Worm (Caenorhabditis elegans) whole organism, L2 larva: ENCODE results near the gene R144.10.

Experiments used
- C34F6.9 ChIP-seq: fragments of 150-350 bp; optimal IDR thresholded peaks from 2 replicates; lab custom pipeline; 2014; ENCODE audit warnings: missing biosample characterization, missing genetic modification characterization
- F13H6.1 ChIP-seq: sonication (generic microtip); optimal IDR thresholded peaks from 2 replicates; lab custom pipeline; 2016; ENCODE audit warnings: missing genetic modification characterization, missing compliant biosample characterization
- R02D3.7 ChIP-seq: fragments of 150-350 bp; optimal IDR thresholded peaks from 2 replicates; lab custom pipeline; 2014; ENCODE audit warnings: missing biosample characterization, missing genetic modification characterization
- Y55F3AM.14 ChIP-seq: fragments of 200-800 bp; sonication (Bioruptor generic); optimal IDR thresholded peaks from 2 replicates; lab custom pipeline; 2018; ENCODE audit warnings: mild to moderate bottlenecking, missing genetic modification characterization, missing compliant biosample characterization
- alr-1 ChIP-seq: fragments of 150-350 bp; optimal IDR thresholded peaks from 2 replicates; lab custom pipeline; 2014; ENCODE audit warnings: missing biosample characterization, missing genetic modification characterization
- aly-2 ChIP-seq: fragments of 150-350 bp; optimal IDR thresholded peaks from 2 replicates; lab custom pipeline; 2014; ENCODE audit warnings: missing biosample characterization, missing genetic modification characterization
- ama-1 ChIP-seq: fragments of 150-350 bp; optimal IDR thresholded peaks from 2 replicates; lab custom pipeline; 2018; ENCODE audit warnings: inconsistent platforms
- blmp-1 ChIP-seq: sonication (generic microtip); optimal IDR thresholded peaks from 2 replicates; lab custom pipeline; 2017; ENCODE audit warnings: missing genetic modification characterization, mild to moderate bottlenecking, missing compliant biosample characterization, antibody characterized with exemption, moderate library complexity; ENCODE audit not compliant: insufficient read depth
- ceh-16 ChIP-seq: fragments of 150-350 bp; optimal IDR thresholded peaks from 2 replicates; lab custom pipeline; 2014; ENCODE audit warnings: missing biosample characterization, missing genetic modification characterization
- ceh-82 ChIP-seq: fragments of 150-350 bp; optimal IDR thresholded peaks from 2 replicates; lab custom pipeline; 2014; ENCODE audit warnings: missing biosample characterization, missing genetic modification characterization
- crh-2 ChIP-seq: sonication (generic microtip); optimal IDR thresholded peaks from 2 replicates; lab custom pipeline; 2017; ENCODE audit warnings: missing biosample characterization, missing genetic modification characterization
- dmd-4 ChIP-seq: sonication (generic microtip); optimal IDR thresholded peaks from 2 replicates; lab custom pipeline; 2017; ENCODE audit warnings: missing biosample characterization, missing genetic modification characterization
- fos-1 ChIP-seq: fragments of 150-350 bp; optimal IDR thresholded peaks from 2 replicates; lab custom pipeline; 2014; ENCODE audit warnings: missing biosample characterization, missing genetic modification characterization
- gmeb-1 ChIP-seq: fragments of 150-350 bp; optimal IDR thresholded peaks from 2 replicates; lab custom pipeline; 2014; ENCODE audit warnings: missing biosample characterization, missing genetic modification characterization
- lin-11 ChIP-seq: fragments of 150-350 bp; sonication (generic microtip); optimal IDR thresholded peaks from 2 replicates; lab custom pipeline; 2014; ENCODE audit warnings: missing biosample characterization, missing genetic modification characterization, inconsistent platforms, mixed read lengths
- lin-13 ChIP-seq: fragments of 150-350 bp; optimal IDR thresholded peaks from 2 replicates; lab custom pipeline; 2014; ENCODE audit warnings: missing biosample characterization, missing genetic modification reagents, missing genetic modification characterization
- lsy-2 ChIP-seq, 2 experiments: fragments of 150-350 bp in 1 of 2; sonication (generic microtip) in 1 of 2; optimal IDR thresholded peaks; 2 replicates each; lab custom pipeline; 2014 to 2017; ENCODE audit warnings: missing biosample characterization in 2 of 2, missing genetic modification characterization in 2 of 2
- mab-5 ChIP-seq: fragments of 150-350 bp; optimal IDR thresholded peaks from 2 replicates; lab custom pipeline; 2014; ENCODE audit warnings: missing biosample characterization, missing genetic modification characterization
- mbf-1 ChIP-seq: sonication (generic microtip); optimal IDR thresholded peaks from 2 replicates; lab custom pipeline; 2017; ENCODE audit warnings: missing biosample characterization, missing genetic modification characterization
- mdl-1 ChIP-seq, 2 experiments: fragments of 150-350 bp in 1 of 2; sonication (generic microtip) in 1 of 2; optimal IDR thresholded peaks; 2 replicates each; lab custom pipeline; 2017; ENCODE audit warnings: missing biosample characterization in 2 of 2, missing genetic modification characterization in 2 of 2
- nhr-11 ChIP-seq: fragments of 150-350 bp; optimal IDR thresholded peaks from 2 replicates; lab custom pipeline; 2014; ENCODE audit warnings: missing biosample characterization, missing genetic modification characterization
- nhr-12 ChIP-seq: fragments of 150-350 bp; optimal IDR thresholded peaks from 2 replicates; lab custom pipeline; 2014; ENCODE audit warnings: missing biosample characterization, missing genetic modification characterization
- nhr-129 ChIP-seq: fragments of 150-350 bp; optimal IDR thresholded peaks from 2 replicates; lab custom pipeline; 2014; ENCODE audit warnings: missing biosample characterization, missing genetic modification characterization
- nhr-21 ChIP-seq: fragments of 150-350 bp; optimal IDR thresholded peaks from 2 replicates; lab custom pipeline; 2014; ENCODE audit warnings: missing biosample characterization, missing genetic modification characterization
- nhr-25 ChIP-seq: fragments of 150-350 bp; sonication (generic microtip); optimal IDR thresholded peaks from 3 replicates; lab custom pipeline; 2014; ENCODE audit warnings: missing biosample characterization, missing genetic modification characterization
- peb-1 ChIP-seq: fragments of 150-350 bp; optimal IDR thresholded peaks from 2 replicates; lab custom pipeline; 2014; ENCODE audit warnings: missing biosample characterization, missing genetic modification characterization
- sem-4 ChIP-seq: fragments of 150-350 bp; optimal IDR thresholded peaks from 2 replicates; lab custom pipeline; 2014; ENCODE audit warnings: missing biosample characterization, missing genetic modification reagents, missing genetic modification characterization
- skn-1 ChIP-seq: sonication (generic microtip); optimal IDR thresholded peaks from 2 replicates; lab custom pipeline; 2017; ENCODE audit warnings: missing biosample characterization, missing genetic modification characterization
- sma-3 ChIP-seq: sonication (generic microtip); optimal IDR thresholded peaks from 2 replicates; lab custom pipeline; 2016; ENCODE audit warnings: missing genetic modification reagents, missing genetic modification characterization, missing compliant biosample characterization
- sma-9 ChIP-seq, 2 experiments: fragments of 150-350 bp in 1 of 2; sonication (generic microtip) in 1 of 2; optimal IDR thresholded peaks; 2 replicates each; lab custom pipeline; 2014 to 2016; ENCODE audit warnings: missing genetic modification characterization in 2 of 2, mild to moderate bottlenecking in 1 of 2, missing biosample characterization in 1 of 2, missing compliant biosample characterization in 1 of 2, missing genetic modification reagents in 1 of 2, moderate library complexity in 1 of 2
- unc-39 ChIP-seq: fragments of 150-350 bp; optimal IDR thresholded peaks from 2 replicates; lab custom pipeline; 2014; ENCODE audit warnings: missing biosample characterization, missing genetic modification characterization
- unc-55 ChIP-seq: fragments of 150-350 bp; sonication (generic microtip); optimal IDR thresholded peaks from 3 replicates; lab custom pipeline; 2014; ENCODE audit warnings: missing biosample characterization, missing genetic modification reagents, missing genetic modification characterization
- unc-62 ChIP-seq: fragments of 150-350 bp; optimal IDR thresholded peaks from 2 replicates; lab custom pipeline; 2014; ENCODE audit warnings: missing biosample characterization, missing genetic modification reagents, missing genetic modification characterization
- zag-1 ChIP-seq: fragments of 150-350 bp; optimal IDR thresholded peaks from 2 replicates; lab custom pipeline; 2014; ENCODE audit warnings: missing biosample characterization, missing genetic modification characterization
- ztf-1 ChIP-seq: fragments of 200-800 bp; sonication (Bioruptor generic); conservative IDR thresholded peaks from 2 replicates; pipeline ENCODE4 v1.3.6; 2022; ENCODE audit warnings: missing genetic modification characterization, missing compliant biosample characterization
- ztf-11 ChIP-seq: sonication (generic microtip); optimal IDR thresholded peaks from 2 replicates; lab custom pipeline; 2017; ENCODE audit warnings: missing biosample characterization, missing genetic modification characterization
- ztf-4 ChIP-seq: fragments of 150-350 bp; optimal IDR thresholded peaks from 2 replicates; lab custom pipeline; 2014; ENCODE audit warnings: missing biosample characterization, missing genetic modification characterization

The R144.10 gene

ce11 chrIII:5027219-5027618, 25.1 kb upstream of the R144.10 start:
- TF ChIP-seq zag-1 (tag; lab: Kevin White, UChicago) (no peak), nhr-25 (peak; percentile 14)

DNA sequence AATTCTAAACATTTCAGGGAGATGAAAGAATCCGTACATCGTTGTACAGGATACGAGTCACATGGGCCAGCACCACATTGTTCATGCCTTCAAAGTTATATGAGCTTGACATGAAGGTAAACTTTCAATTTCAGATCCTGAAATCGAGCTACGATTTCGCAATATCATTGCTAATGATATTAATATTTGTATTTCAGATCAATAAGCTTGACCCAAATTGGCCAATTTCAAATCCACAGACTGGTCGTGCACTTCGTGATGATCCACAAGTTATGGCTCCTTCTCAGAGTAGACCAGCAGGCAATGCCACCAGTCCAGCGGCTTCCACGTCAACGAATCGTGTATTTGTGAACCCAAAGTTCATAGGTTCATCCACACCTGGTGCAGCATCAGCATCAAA, 24.2 kb upstream of the R144.10 start:
- TF ChIP-seq skn-1: no peak
- no peak for TF ChIP-seq mbf-1 (tag; lab: Kevin White, UChicago)
- TF ChIP-seq mab-5: no peak
- TF ChIP-seq blmp-1 (tag; lab: Kevin White, UChicago): no peak
- TF ChIP-seq ceh-82 (tag; lab: Kevin White, UChicago): no peak
- TF ChIP-seq nhr-11 (tag; lab: Kevin White, UChicago): no peak
- TF ChIP-seq dmd-4 (tag; lab: Kevin White, UChicago): no peak
- no peak for TF ChIP-seq nhr-12
- no peak for TF ChIP-seq nhr-129 (tag; lab: Kevin White, UChicago)
- TF ChIP-seq mdl-1 (tag; optimal IDR thresholded peaks at IDR 0.05; lab: Kevin White, UChicago): no peak
- TF ChIP-seq ama-1 (lab: Kevin White, UChicago): no peak
- TF ChIP-seq crh-2 (tag; lab: Kevin White, UChicago): no peak

ce11 chrIII:5025136-5025629, 23.1 kb upstream of the R144.10 start:
- TF ChIP-seq lsy-2 (tag; optimal IDR thresholded peaks at IDR 0.05; lab: Kevin White, UChicago) (peak in 1 of 2 experiments; percentile 60), lin-11 (no peak), nhr-21 (tag; lab: Kevin White, UChicago) (peak; percentile 2), peb-1 (tag; lab: Kevin White, UChicago) (no peak), ztf-4 (tag; lab: Kevin White, UChicago) (peak; percentile 79), ama-1 (lab: Kevin White, UChicago) (peak; percentile 83), skn-1 (no peak), C34F6.9 (tag; lab: Kevin White, UChicago) (peak; percentile 25), Y55F3AM.14 (GFP tag; lab: Kevin White, UChicago) (peak; percentile 7), sem-4 (tag; lab: Kevin White, UChicago) (peak; percentile 47), ztf-1 (GFP tag; lab: Robert Waterston, UW) (peak; percentile 93), ceh-16 (tag; lab: Kevin White, UChicago) (no peak), F13H6.1 (peak; percentile 7), gmeb-1 (tag; lab: Kevin White, UChicago) (peak; percentile 28), lin-13 (GFP tag; lab: Kevin White, UChicago) (peak; percentile 19), crh-2 (tag; lab: Kevin White, UChicago) (peak; percentile 26), sma-3 (GFP tag; lab: Kevin White, UChicago) (peak; percentile 44)

ce11 chrIII:5024393-5024964, 22.3 kb upstream of the R144.10 start, which contains the start of gene pcf-11:
Gene pcf-11 (plus strand): TSS chrIII:5024914.
- peak; percentile 20 for TF ChIP-seq sma-9 (GFP tag; optimal IDR thresholded peaks at IDR 0.05; lab: Kevin White, UChicago)
- TF ChIP-seq sma-9 (tag; optimal IDR thresholded peaks at IDR 0.05; lab: Kevin White, UChicago): no peak
- TF ChIP-seq gmeb-1 (tag; lab: Kevin White, UChicago): peak; percentile 50
- TF ChIP-seq mdl-1 (tag; optimal IDR thresholded peaks at IDR 0.05; lab: Kevin White, UChicago): peak; percentile 66 to 77
- peak; percentile 47 for TF ChIP-seq blmp-1 (tag; lab: Kevin White, UChicago)
- TF ChIP-seq alr-1: no peak
- peak; percentile 44 for TF ChIP-seq nhr-25
- no peak for TF ChIP-seq skn-1
- no peak for TF ChIP-seq R02D3.7
- TF ChIP-seq aly-2: no peak
- TF ChIP-seq ztf-11 (tag; lab: Kevin White, UChicago): no peak
- TF ChIP-seq lin-13 (GFP tag; lab: Kevin White, UChicago): peak; percentile 64
- TF ChIP-seq nhr-129 (tag; lab: Kevin White, UChicago): peak; percentile 52
- TF ChIP-seq unc-55 (GFP tag; lab: Kevin White, UChicago): peak; percentile 77
- peak; percentile 48 for TF ChIP-seq F13H6.1
- TF ChIP-seq lin-11: peak; percentile 75
- peak; percentile 84 for TF ChIP-seq crh-2 (tag; lab: Kevin White, UChicago)
- peak; percentile 46 for TF ChIP-seq fos-1 (tag; lab: Kevin White, UChicago)
- no peak for TF ChIP-seq unc-62 (GFP tag; lab: Kevin White, UChicago)
- peak; percentile 42 for TF ChIP-seq sma-3 (GFP tag; lab: Kevin White, UChicago)
- TF ChIP-seq ama-1 (lab: Kevin White, UChicago): peak; percentile 83
- peak; percentile 43 to 63 for TF ChIP-seq lsy-2 (tag; optimal IDR thresholded peaks at IDR 0.05; lab: Kevin White, UChicago)
- peak; percentile 84 for TF ChIP-seq C34F6.9 (tag; lab: Kevin White, UChicago)
- no peak for TF ChIP-seq unc-39 (tag; lab: Kevin White, UChicago)
- TF ChIP-seq sem-4 (tag; lab: Kevin White, UChicago): peak; percentile 68
- TF ChIP-seq mab-5: peak; percentile 31
